Fruit fly (Drosophila melanogaster) whole organism, prepupa: ENCODE measurements around the gene elg1.

ENCODE experiments used
- CG10631 ChIP-seq: fragments of 200-800 bp; sonication (Bioruptor generic); optimal IDR thresholded peaks from 2 replicates; lab custom pipeline; 2016; ENCODE audit warnings: missing biosample characterization, missing genetic modification characterization
- CG10669 ChIP-seq: fragments of 200-800 bp; sonication (Bioruptor generic); optimal IDR thresholded peaks from 3 replicates; lab custom pipeline; 2018; ENCODE audit warnings: missing biosample characterization, mild to moderate bottlenecking, missing genetic modification characterization, moderate library complexity
- CG11294 ChIP-seq: fragments of 200-800 bp; sonication (Bioruptor generic); IDR thresholded peaks from 2 replicates; pipeline ENCODE4 v1.3.6; 2022; ENCODE audit warnings: missing biosample characterization, missing genetic modification characterization
- CG11902 ChIP-seq: fragments of 200-800 bp; sonication (Bioruptor generic); optimal IDR thresholded peaks from 3 replicates; lab custom pipeline; 2016; ENCODE audit warnings: missing biosample characterization, missing genetic modification characterization
- CG15336 ChIP-seq: fragments of 200-800 bp; sonication (Bioruptor generic); IDR thresholded peaks from 2 replicates; pipeline ENCODE4 v1.3.6; 2022; ENCODE audit warnings: missing biosample characterization, missing genetic modification characterization
- CG1621 ChIP-seq: fragments of 200-800 bp; sonication (Bioruptor generic); optimal IDR thresholded peaks from 3 replicates; lab custom pipeline; 2018; ENCODE audit warnings: missing biosample characterization, mild to moderate bottlenecking, missing genetic modification characterization
- CG16779 ChIP-seq: fragments of 200-800 bp; sonication (Bioruptor generic); optimal IDR thresholded peaks from 3 replicates; lab custom pipeline; 2017; ENCODE audit warnings: missing biosample characterization, mild to moderate bottlenecking, missing genetic modification characterization
- CG3032 ChIP-seq: fragments of 200-800 bp; optimal IDR thresholded peaks from 2 replicates; lab custom pipeline; 2019; ENCODE audit warnings: missing biosample characterization, mild to moderate bottlenecking, missing genetic modification characterization, moderate library complexity
- CG31627 ChIP-seq: fragments of 200-800 bp; sonication (Bioruptor generic); optimal IDR thresholded peaks from 3 replicates; lab custom pipeline; 2016; ENCODE audit warnings: missing biosample characterization, missing genetic modification characterization
- CG32006 ChIP-seq: fragments of 200-800 bp; sonication (Bioruptor generic); optimal IDR thresholded peaks from 3 replicates; lab custom pipeline; 2017; ENCODE audit warnings: missing biosample characterization, mild to moderate bottlenecking, missing genetic modification characterization
- CG34406 ChIP-seq: fragments of 200-800 bp; sonication (Bioruptor generic); optimal IDR thresholded peaks from 3 replicates; lab custom pipeline; 2016; ENCODE audit warnings: missing biosample characterization, missing genetic modification characterization
- CG4318 ChIP-seq: fragments of 200-800 bp; sonication (Bioruptor generic); optimal IDR thresholded peaks from 3 replicates; lab custom pipeline; 2017; ENCODE audit warnings: missing biosample characterization, mild to moderate bottlenecking, missing genetic modification characterization
- CG6163 ChIP-seq: fragments of 200-800 bp; sonication (Bioruptor generic); IDR thresholded peaks from 3 replicates; pipeline ENCODE4 v1.3.6; 2022; ENCODE audit warnings: missing biosample characterization, missing genetic modification characterization
- CG6276 ChIP-seq: fragments of 200-800 bp; sonication (Bioruptor generic); optimal IDR thresholded peaks from 2 replicates; lab custom pipeline; 2017; ENCODE audit warnings: missing biosample characterization, mild to moderate bottlenecking, missing genetic modification characterization
- CG6792 ChIP-seq: fragments of 200-800 bp; sonication (Bioruptor generic); optimal IDR thresholded peaks from 3 replicates; lab custom pipeline; 2016; ENCODE audit warnings: missing biosample characterization, missing genetic modification characterization
- CG6808 ChIP-seq: fragments of 200-800 bp; sonication (Bioruptor generic); optimal IDR thresholded peaks from 3 replicates; lab custom pipeline; 2017; ENCODE audit warnings: missing biosample characterization, missing genetic modification characterization, mild to moderate bottlenecking, moderate library complexity, missing genetic modification reagents
- CG6854 ChIP-seq: fragments of 200-800 bp; sonication (Bioruptor generic); optimal IDR thresholded peaks from 2 replicates; lab custom pipeline; 2017; ENCODE audit warnings: missing biosample characterization, mild to moderate bottlenecking, missing genetic modification characterization
- CG7368 ChIP-seq: fragments of 200-800 bp; sonication (Bioruptor generic); optimal IDR thresholded peaks from 3 replicates; lab custom pipeline; 2016; ENCODE audit warnings: missing biosample characterization, missing genetic modification characterization
- CG8119 ChIP-seq: fragments of 200-800 bp; sonication (Bioruptor generic); IDR thresholded peaks from 3 replicates; pipeline ENCODE4 v1.3.6; 2022; ENCODE audit warnings: missing biosample characterization, missing genetic modification characterization
- CG8319 ChIP-seq: fragments of 200-800 bp; sonication (Bioruptor generic); optimal IDR thresholded peaks from 3 replicates; lab custom pipeline; 2016; ENCODE audit warnings: missing biosample characterization, missing genetic modification characterization
- CG8632 ChIP-seq: fragments of 200-800 bp; sonication (Bioruptor generic); optimal IDR thresholded peaks from 3 replicates; lab custom pipeline; 2016; ENCODE audit warnings: missing biosample characterization, missing genetic modification characterization
- CG9139 ChIP-seq: fragments of 200-800 bp; sonication (Bioruptor generic); optimal IDR thresholded peaks from 3 replicates; lab custom pipeline; 2017; ENCODE audit warnings: missing biosample characterization, mild to moderate bottlenecking, missing genetic modification characterization
- Eip75B ChIP-seq: fragments of 200-800 bp; sonication (Bioruptor generic); optimal IDR thresholded peaks from 3 replicates; lab custom pipeline; 2016; ENCODE audit warnings: missing biosample characterization, missing genetic modification characterization
- Eip78C ChIP-seq: fragments of 200-800 bp; sonication (Bioruptor generic); peaks from one replicate; lab custom pipeline; 2016; ENCODE audit warnings: missing biosample characterization, missing genetic modification characterization
- Eip93F ChIP-seq: fragments of 200-800 bp; sonication (Bioruptor generic); optimal IDR thresholded peaks from 2 replicates; lab custom pipeline; 2016; ENCODE audit warnings: missing biosample characterization, mild to moderate bottlenecking, missing genetic modification characterization
- Ets21C ChIP-seq: fragments of 200-800 bp; sonication (Bioruptor generic); optimal IDR thresholded peaks from 3 replicates; lab custom pipeline; 2016; ENCODE audit warnings: missing biosample characterization, missing genetic modification characterization
- Ets96B ChIP-seq: fragments of 200-800 bp; optimal IDR thresholded peaks from 2 replicates; lab custom pipeline; 2019; ENCODE audit warnings: missing biosample characterization, mild to moderate bottlenecking, missing genetic modification characterization, moderate library complexity
- Gug ChIP-seq: fragments of 200-800 bp; sonication (Bioruptor generic); IDR thresholded peaks from 2 replicates; pipeline ENCODE4 v1.3.6; 2022; ENCODE audit warnings: missing biosample characterization, missing genetic modification characterization
- Hr4 ChIP-seq: fragments of 200-800 bp; sonication (Bioruptor generic); optimal IDR thresholded peaks from 3 replicates; lab custom pipeline; 2016; ENCODE audit warnings: missing biosample characterization, missing genetic modification characterization
- Lpt ChIP-seq: fragments of 200-800 bp; sonication (Bioruptor generic); optimal IDR thresholded peaks from 3 replicates; lab custom pipeline; 2016; ENCODE audit warnings: missing biosample characterization, missing genetic modification characterization
- Met ChIP-seq: fragments of 200-800 bp; sonication (Bioruptor generic); optimal IDR thresholded peaks from 3 replicates; lab custom pipeline; 2016; ENCODE audit warnings: missing biosample characterization, missing genetic modification characterization
- Smox ChIP-seq: fragments of 200-800 bp; sonication (Bioruptor generic); optimal IDR thresholded peaks from 3 replicates; lab custom pipeline; 2016; ENCODE audit warnings: missing biosample characterization, missing genetic modification characterization
- Sox102F ChIP-seq: fragments of 200-800 bp; sonication (Bioruptor generic); optimal IDR thresholded peaks from 2 replicates; lab custom pipeline; 2016; ENCODE audit warnings: missing biosample characterization, mild to moderate bottlenecking, missing genetic modification characterization
- Sox14 ChIP-seq: fragments of 200-800 bp; sonication (Bioruptor generic); optimal IDR thresholded peaks from 3 replicates; lab custom pipeline; 2016; ENCODE audit warnings: missing biosample characterization, missing genetic modification characterization
- Sox15 ChIP-seq: fragments of 200-800 bp; sonication (Bioruptor generic); optimal IDR thresholded peaks from 3 replicates; lab custom pipeline; 2016; ENCODE audit warnings: missing biosample characterization, missing genetic modification characterization
- achi ChIP-seq: fragments of 200-800 bp; sonication (Bioruptor generic); optimal IDR thresholded peaks from 3 replicates; lab custom pipeline; 2016; ENCODE audit warnings: missing biosample characterization, missing genetic modification characterization
- acj6 ChIP-seq: fragments of 200-800 bp; sonication (Bioruptor generic); optimal IDR thresholded peaks from 3 replicates; lab custom pipeline; 2016; ENCODE audit warnings: missing biosample characterization, missing genetic modification characterization
- cyc ChIP-seq: fragments of 200-800 bp; sonication (Bioruptor generic); optimal IDR thresholded peaks from 3 replicates; lab custom pipeline; 2016; ENCODE audit warnings: missing biosample characterization, missing genetic modification characterization
- dac ChIP-seq: fragments of 200-800 bp; sonication (Bioruptor generic); optimal IDR thresholded peaks from 2 replicates; lab custom pipeline; 2017; ENCODE audit warnings: missing biosample characterization, mild to moderate bottlenecking, missing genetic modification characterization
- dsx ChIP-seq: fragments of 200-800 bp; optimal IDR thresholded peaks from 3 replicates; lab custom pipeline; 2019; ENCODE audit warnings: missing biosample characterization, mild to moderate bottlenecking, missing genetic modification characterization, moderate library complexity; ENCODE audit not compliant: poor library complexity, severe bottlenecking
- esn ChIP-seq: fragments of 200-800 bp; sonication (Bioruptor generic); optimal IDR thresholded peaks from 2 replicates; lab custom pipeline; 2016; ENCODE audit warnings: missing biosample characterization, mild to moderate bottlenecking, missing genetic modification characterization, moderate library complexity
- fkh ChIP-seq: fragments of 200-800 bp; sonication (Bioruptor generic); optimal IDR thresholded peaks from 3 replicates; lab custom pipeline; 2017; ENCODE audit warnings: missing biosample characterization, mild to moderate bottlenecking, missing genetic modification characterization, moderate library complexity
- lz ChIP-seq: fragments of 200-800 bp; sonication (Bioruptor generic); optimal IDR thresholded peaks from 3 replicates; lab custom pipeline; 2016; ENCODE audit warnings: missing biosample characterization, missing genetic modification characterization
- net ChIP-seq: fragments of 200-800 bp; sonication (Bioruptor generic); optimal IDR thresholded peaks from 3 replicates; lab custom pipeline; 2016; ENCODE audit warnings: missing biosample characterization, missing genetic modification characterization
- salr ChIP-seq, 2 experiments: fragments of 200-800 bp; sonication (Bioruptor generic); optimal IDR thresholded peaks; 3 replicates each; lab custom pipeline; 2016 to 2018; ENCODE audit warnings: missing biosample characterization in 2 of 2, missing genetic modification characterization in 2 of 2, mild to moderate bottlenecking in 1 of 2
- spab ChIP-seq: fragments of 200-800 bp; sonication (Bioruptor generic); optimal IDR thresholded peaks from 2 replicates; lab custom pipeline; 2017; ENCODE audit warnings: missing biosample characterization, mild to moderate bottlenecking, missing genetic modification characterization, missing genetic modification reagents
- ss ChIP-seq, 2 experiments: fragments of 200-800 bp; sonication (Bioruptor generic); optimal IDR thresholded peaks; 2 replicates in 1 of 2; 3 replicates in 1 of 2; lab custom pipeline; 2017 to 2018; ENCODE audit warnings: mild to moderate bottlenecking in 2 of 2, missing biosample characterization in 2 of 2, missing genetic modification characterization in 2 of 2, moderate library complexity in 1 of 2
- vri ChIP-seq: fragments of 200-800 bp; sonication (Bioruptor generic); optimal IDR thresholded peaks from 3 replicates; lab custom pipeline; 2016; ENCODE audit warnings: missing biosample characterization, mild to moderate bottlenecking, missing genetic modification characterization

The elg1 gene

DNA sequence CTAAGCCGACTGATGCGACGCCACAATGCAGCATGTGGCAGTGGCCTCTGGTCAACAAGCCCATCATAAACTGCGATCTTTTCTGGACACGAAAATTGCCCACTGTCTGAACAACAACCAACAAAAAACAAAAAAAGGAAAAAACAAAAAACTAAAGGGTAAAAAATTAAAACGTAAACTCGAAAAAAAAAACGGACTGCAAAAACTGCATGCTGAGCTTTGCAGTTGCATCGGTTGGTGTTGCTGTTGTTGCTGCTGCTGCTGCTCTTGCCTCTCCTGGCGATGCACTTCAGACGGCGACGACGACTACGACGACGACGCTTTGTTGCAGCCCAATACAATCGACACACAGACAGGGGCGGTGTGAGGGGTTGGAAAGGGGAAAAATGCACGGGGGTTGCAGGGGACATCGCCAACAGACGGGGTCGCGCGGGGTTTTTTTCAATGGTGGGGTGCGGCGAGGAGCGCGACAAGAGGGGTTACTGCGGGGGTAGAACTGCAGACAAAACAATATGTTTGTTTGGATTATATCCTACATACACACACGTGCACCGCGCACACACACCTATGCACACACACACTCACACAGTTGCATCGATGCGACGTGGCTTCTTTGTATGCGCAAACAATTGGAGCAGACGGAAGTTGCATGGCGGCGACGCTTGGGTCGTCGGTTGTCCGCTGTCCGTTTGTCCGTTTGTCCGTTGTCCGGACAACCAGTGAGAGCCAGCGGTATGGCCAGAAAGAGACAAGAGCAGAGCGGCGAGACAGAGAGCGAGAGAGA, 42.2 kb downstream of the elg1 start (continued):
- TF ChIP-seq CG3032 (tag; lab: Kevin White, UChicago) (peak; percentile 6), esn (GFP tag; lab: Kevin White, UChicago) (no peak), fkh (GFP tag; lab: Kevin White, UChicago) (no peak), CG6792 (peak; percentile 33)

DNA sequence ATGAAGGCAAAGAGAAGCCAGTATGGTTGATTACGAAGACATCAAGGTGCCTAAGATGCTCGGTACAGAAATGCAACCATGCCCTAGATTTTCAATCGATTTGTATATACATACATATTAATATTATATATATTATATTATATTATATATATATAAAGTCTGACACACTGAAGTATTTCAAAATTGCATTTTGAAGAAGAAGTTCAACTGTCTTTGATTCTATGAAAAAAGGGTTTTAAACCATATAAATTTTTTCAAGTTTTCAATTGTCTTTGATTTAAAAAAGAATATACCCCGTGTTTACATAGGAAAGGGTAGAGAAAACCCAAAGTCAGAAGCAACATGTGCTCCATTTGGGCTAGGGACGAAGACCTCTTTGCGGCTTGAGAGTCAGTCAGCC, 43.0 kb downstream of the elg1 start:
- TF ChIP-seq CG7368 (GFP tag; lab: Kevin White, UChicago) (peak; percentile 26), CG10631 (GFP tag; lab: Kevin White, UChicago) (peak; percentile 81), acj6 (GFP tag; lab: Kevin White, UChicago) (peak; percentile 33), Ets21C (no peak), Smox (GFP tag; lab: Kevin White, UChicago) (no peak), Met (GFP tag; lab: Kevin White, UChicago) (no peak), Sox14 (no peak), achi (GFP tag; lab: Kevin White, UChicago) (peak; percentile 61), Gug (GFP tag; lab: Robert Waterston, UW) (no peak), Eip93F (GFP tag; lab: Kevin White, UChicago) (no peak), Sox15 (GFP tag; lab: Kevin White, UChicago) (peak; percentile 25), CG6792 (peak; percentile 33), Eip75B (GFP tag; lab: Kevin White, UChicago) (no peak), CG6854 (GFP tag; lab: Kevin White, UChicago) (no peak), lz (GFP tag; lab: Kevin White, UChicago) (no peak), dsx (GFP tag; lab: Kevin White, UChicago) (peak; percentile 44), CG6276 (GFP tag; lab: Kevin White, UChicago) (no peak), CG8632 (GFP tag; lab: Kevin White, UChicago) (peak; percentile 80), CG11902 (GFP tag; lab: Kevin White, UChicago) (peak; percentile 28), net (GFP tag; lab: Kevin White, UChicago) (no peak), CG34406 (GFP tag; lab: Kevin White, UChicago) (peak; percentile 82), CG6163 (GFP tag; lab: Robert Waterston, UW) (peak; percentile 47; the same call in 1 of the 3 replicates), CG3032 (tag; lab: Kevin White, UChicago) (peak; percentile 89), cyc (no peak), spab (peak; percentile 67), Sox102F (GFP tag; lab: Kevin White, UChicago) (no peak), CG15336 (GFP tag; lab: Robert Waterston, UW) (no peak), CG11294 (GFP tag; lab: Robert Waterston, UW) (no peak), Lpt (GFP tag; lab: Kevin White, UChicago) (no peak), CG31627 (GFP tag; lab: Kevin White, UChicago) (no peak), CG4318 (no peak), CG9139 (GFP tag; lab: Kevin White, UChicago) (peak; percentile 17), Hr4 (GFP tag; lab: Kevin White, UChicago) (no peak), CG8119 (peak; percentile 35; the same call in 1 of the 3 replicates), CG6808 (GFP tag; lab: Kevin White, UChicago) (peak; percentile 71), CG1621 (no peak), salr (GFP tag; optimal IDR thresholded peaks at IDR 0.05; lab: Kevin White, UChicago) (no peak), CG16779 (no peak), Ets96B (tag; lab: Kevin White, UChicago) (peak; percentile 87), Eip78C (GFP tag; lab: Kevin White, UChicago) (peak; percentile 84), dac (GFP tag; lab: Kevin White, UChicago) (no peak), CG8319 (GFP tag; lab: Kevin White, UChicago) (peak; percentile 19), CG10669 (GFP tag; lab: Kevin White, UChicago) (peak; percentile 68), ss (GFP tag; optimal IDR thresholded peaks at IDR 0.05; lab: Kevin White, UChicago) (peak; percentile 21 to 77), fkh (GFP tag; lab: Kevin White, UChicago) (no peak), vri (GFP tag; lab: Kevin White, UChicago) (no peak), CG32006 (GFP tag; lab: Kevin White, UChicago) (peak; percentile 8)
